Worm (Caenorhabditis elegans) whole organism, L1 larva: ENCODE results near the gene srg-2.

ENCODE experiments used
- C04F5.9 ChIP-seq: sonication (generic microtip); optimal IDR thresholded peaks from 2 replicates; lab custom pipeline; 2016; ENCODE audit warnings: missing genetic modification characterization, missing compliant biosample characterization
- C34B4.2 ChIP-seq: sonication (generic microtip); optimal IDR thresholded peaks from 2 replicates; lab custom pipeline; 2017; ENCODE audit warnings: mild to moderate bottlenecking, missing genetic modification characterization, missing compliant biosample characterization
- aly-2 ChIP-seq: fragments of 150-350 bp; optimal IDR thresholded peaks from 2 replicates; lab custom pipeline; 2014; ENCODE audit warnings: missing biosample characterization, missing genetic modification characterization
- blmp-1 ChIP-seq: fragments of 150-350 bp; optimal IDR thresholded peaks from 2 replicates; lab custom pipeline; 2014; ENCODE audit warnings: missing biosample characterization, missing genetic modification characterization
- ceh-63 ChIP-seq: fragments of 200-800 bp; sonication (Bioruptor generic); optimal IDR thresholded peaks from 2 replicates; lab custom pipeline; 2018; ENCODE audit warnings: mild to moderate bottlenecking, missing genetic modification characterization, missing compliant biosample characterization
- ceh-8 ChIP-seq: fragments of 200-800 bp; sonication (Bioruptor generic); optimal IDR thresholded peaks from 2 replicates; lab custom pipeline; 2018; ENCODE audit warnings: mild to moderate bottlenecking, missing genetic modification characterization, moderate library complexity, missing compliant biosample characterization
- ceh-90 ChIP-seq: sonication (generic microtip); optimal IDR thresholded peaks from 2 replicates; lab custom pipeline; 2016; ENCODE audit warnings: missing genetic modification characterization, missing compliant biosample characterization
- ces-1 ChIP-seq: fragments of 150-350 bp; optimal IDR thresholded peaks from 2 replicates; lab custom pipeline; 2014; ENCODE audit warnings: missing biosample characterization, missing genetic modification reagents, missing genetic modification characterization
- dpl-1 ChIP-seq, 3 experiments: fragments of 150-350 bp in 2 of 3; sonication (generic microtip) in 1 of 3; optimal IDR thresholded peaks; 2 replicates each; lab custom pipeline; 2014 to 2017; ENCODE audit warnings: missing biosample characterization in 3 of 3, missing genetic modification characterization in 3 of 3, missing genetic modification reagents in 3 of 3
- efl-3 ChIP-seq: fragments of 200-800 bp; sonication (Bioruptor generic); optimal IDR thresholded peaks from 2 replicates; lab custom pipeline; 2018; ENCODE audit warnings: mild to moderate bottlenecking, missing genetic modification characterization, missing compliant biosample characterization
- egl-13 ChIP-seq: sonication (generic microtip); optimal IDR thresholded peaks from 2 replicates; lab custom pipeline; 2016; ENCODE audit warnings: missing genotype, missing genetic modification reagents, missing genetic modification characterization, missing compliant biosample characterization
- egl-27 ChIP-seq, 2 experiments: fragments of 150-350 bp in 1 of 2; sonication (generic microtip); optimal IDR thresholded peaks; 3 replicates each; lab custom pipeline; 2017 to 2018; ENCODE audit warnings: missing biosample characterization in 2 of 2, missing genetic modification characterization in 2 of 2, missing genetic modification reagents in 2 of 2
- elt-2 ChIP-seq: sonication (generic microtip); optimal IDR thresholded peaks from 2 replicates; lab custom pipeline; 2016; ENCODE audit warnings: missing genetic modification characterization, mild to moderate bottlenecking, inconsistent platforms, missing compliant biosample characterization, missing genetic modification reagents
- elt-3 ChIP-seq, 6 experiments: fragments of 150-350 bp in 1 of 6; sonication (generic microtip); optimal IDR thresholded peaks; 2 replicates each; lab custom pipeline; 2017 to 2018; ENCODE audit warnings: missing biosample characterization in 6 of 6, missing genetic modification characterization in 6 of 6, inconsistent platforms in 1 of 6
- ets-5 ChIP-seq: fragments of 200-800 bp; sonication (Bioruptor generic); IDR thresholded peaks from 2 replicates; pipeline ENCODE4 v1.3.6; 2022; ENCODE audit warnings: missing genetic modification characterization, missing compliant biosample characterization
- fkh-10 ChIP-seq: sonication (generic microtip); optimal IDR thresholded peaks from 2 replicates; lab custom pipeline; 2017; ENCODE audit warnings: missing biosample characterization, missing genetic modification reagents, missing genetic modification characterization
- fkh-8 ChIP-seq: sonication (generic microtip); optimal IDR thresholded peaks from 2 replicates; lab custom pipeline; 2016; ENCODE audit warnings: mild to moderate bottlenecking, missing genetic modification characterization, missing compliant biosample characterization
- fos-1 ChIP-seq: fragments of 150-350 bp; optimal IDR thresholded peaks from 2 replicates; lab custom pipeline; 2014; ENCODE audit warnings: missing biosample characterization, missing genetic modification characterization
- grh-1 ChIP-seq: fragments of 200-800 bp; sonication (Bioruptor generic); IDR thresholded peaks from 2 replicates; pipeline ENCODE4 v1.3.6; 2022; ENCODE audit warnings: missing genetic modification reagents, missing genetic modification characterization, missing compliant biosample characterization
- hlh-17 ChIP-seq: fragments of 200-800 bp; sonication (Bioruptor generic); optimal IDR thresholded peaks from 2 replicates; lab custom pipeline; 2018; ENCODE audit warnings: missing genetic modification characterization, mild to moderate bottlenecking, missing compliant biosample characterization, moderate library complexity, borderline replicate concordance
- irx-1 ChIP-seq: sonication (generic microtip); optimal IDR thresholded peaks from 2 replicates; lab custom pipeline; 2016; ENCODE audit warnings: missing genetic modification characterization, missing compliant biosample characterization
- isw-1 ChIP-seq: fragments of 200-800 bp; sonication (Bioruptor generic); IDR thresholded peaks from 2 replicates; pipeline ENCODE4 v1.3.6; 2022; ENCODE audit warnings: missing genetic modification characterization, missing compliant biosample characterization
- jun-1 ChIP-seq: fragments of 150-350 bp; optimal IDR thresholded peaks from 2 replicates; lab custom pipeline; 2014; ENCODE audit warnings: missing biosample characterization, missing genetic modification reagents, missing genetic modification characterization
- lin-35 ChIP-seq, 2 experiments: fragments of 150-350 bp; optimal IDR thresholded peaks; 2 replicates each; lab custom pipeline; 2014; ENCODE audit warnings: missing biosample characterization in 2 of 2, missing genetic modification characterization in 2 of 2, missing genetic modification reagents in 2 of 2
- lin-39 ChIP-seq: fragments of 150-350 bp; optimal IDR thresholded peaks from 2 replicates; lab custom pipeline; 2014; ENCODE audit warnings: missing biosample characterization, missing genetic modification reagents, missing genetic modification characterization
- lsy-2 ChIP-seq, 2 experiments: fragments of 150-350 bp; optimal IDR thresholded peaks; 2 replicates each; lab custom pipeline; 2014; ENCODE audit warnings: missing biosample characterization in 2 of 2, missing genetic modification characterization in 2 of 2
- mef-2 ChIP-seq: fragments of 150-350 bp; optimal IDR thresholded peaks from 2 replicates; lab custom pipeline; 2014; ENCODE audit warnings: missing biosample characterization, missing genetic modification characterization
- nhr-11 ChIP-seq: fragments of 150-350 bp; optimal IDR thresholded peaks from 2 replicates; lab custom pipeline; 2014; ENCODE audit warnings: missing biosample characterization, missing genetic modification characterization
- nhr-12 ChIP-seq: sonication (generic microtip); optimal IDR thresholded peaks from 2 replicates; lab custom pipeline; 2017; ENCODE audit warnings: missing biosample characterization, missing genetic modification characterization
- nhr-20 ChIP-seq: sonication (generic microtip); optimal IDR thresholded peaks from 2 replicates; lab custom pipeline; 2016; ENCODE audit warnings: mild to moderate bottlenecking, missing genetic modification characterization, missing compliant biosample characterization
- nhr-237 ChIP-seq: fragments of 150-350 bp; optimal IDR thresholded peaks from 2 replicates; lab custom pipeline; 2014; ENCODE audit warnings: missing biosample characterization, missing genetic modification characterization
- nhr-47 ChIP-seq: sonication (generic microtip); optimal IDR thresholded peaks from 2 replicates; lab custom pipeline; 2016; ENCODE audit warnings: mild to moderate bottlenecking, missing genetic modification characterization, moderate library complexity, missing compliant biosample characterization
- nhr-76 ChIP-seq: sonication (generic microtip); optimal IDR thresholded peaks from 2 replicates; lab custom pipeline; 2017; ENCODE audit warnings: missing biosample characterization, missing genetic modification characterization
- nhr-77 ChIP-seq: fragments of 150-350 bp; optimal IDR thresholded peaks from 2 replicates; lab custom pipeline; 2014; ENCODE audit warnings: missing biosample characterization, missing genetic modification characterization
- nhr-85 ChIP-seq: sonication (generic microtip); peaks from one replicate; lab custom pipeline; 2016; ENCODE audit warnings: missing genetic modification characterization, inconsistent platforms, missing compliant biosample characterization
- nhr-90 ChIP-seq: sonication (generic microtip); optimal IDR thresholded peaks from 2 replicates; lab custom pipeline; 2016; ENCODE audit warnings: mild to moderate bottlenecking, missing genetic modification characterization, missing compliant biosample characterization; ENCODE audit not compliant: poor library complexity
- pag-3 ChIP-seq: sonication (generic microtip); optimal IDR thresholded peaks from 2 replicates; lab custom pipeline; 2017; ENCODE audit warnings: missing genetic modification characterization, mild to moderate bottlenecking, missing compliant biosample characterization, antibody characterized with exemption, borderline replicate concordance; ENCODE audit not compliant: insufficient read depth
- pax-3 ChIP-seq: fragments of 200-800 bp; sonication (Bioruptor generic); optimal IDR thresholded peaks from 2 replicates; lab custom pipeline; 2018; ENCODE audit warnings: mild to moderate bottlenecking, missing genetic modification characterization, moderate library complexity, missing compliant biosample characterization
- pqm-1 ChIP-seq: sonication (generic microtip); optimal IDR thresholded peaks from 3 replicates; lab custom pipeline; 2017; ENCODE audit warnings: missing biosample characterization, missing genetic modification characterization
- snpc-4 ChIP-seq: fragments of 150-350 bp; optimal IDR thresholded peaks from 2 replicates; lab custom pipeline; 2014; ENCODE audit warnings: missing biosample characterization, missing genetic modification characterization
- snu-23 ChIP-seq: sonication (generic microtip); optimal IDR thresholded peaks from 2 replicates; lab custom pipeline; 2016; ENCODE audit warnings: missing genetic modification characterization, missing compliant biosample characterization
- sox-4 ChIP-seq: sonication (generic microtip); optimal IDR thresholded peaks from 2 replicates; lab custom pipeline; 2016; ENCODE audit warnings: missing genetic modification characterization, missing compliant biosample characterization
- sptf-1 ChIP-seq: fragments of 150-350 bp; optimal IDR thresholded peaks from 2 replicates; lab custom pipeline; 2014; ENCODE audit warnings: missing biosample characterization, missing genetic modification characterization
- sup-37 ChIP-seq: fragments of 200-800 bp; sonication (Bioruptor generic); optimal IDR thresholded peaks from 2 replicates; lab custom pipeline; 2018; ENCODE audit warnings: mild to moderate bottlenecking, missing genetic modification characterization, missing compliant biosample characterization
- swsn-7 ChIP-seq: sonication (generic microtip); optimal IDR thresholded peaks from 2 replicates; lab custom pipeline; 2016; ENCODE audit warnings: missing genetic modification characterization, missing compliant biosample characterization
- unc-130 ChIP-seq: fragments of 150-350 bp; optimal IDR thresholded peaks from 2 replicates; lab custom pipeline; 2017; ENCODE audit warnings: missing biosample characterization, missing genetic modification characterization, inconsistent platforms
- unc-30 ChIP-seq: sonication (generic microtip); optimal IDR thresholded peaks from 2 replicates; lab custom pipeline; 2017; ENCODE audit warnings: missing biosample characterization, missing genetic modification characterization
- unc-86 ChIP-seq: sonication (generic microtip); optimal IDR thresholded peaks from 2 replicates; lab custom pipeline; 2016; ENCODE audit warnings: missing genetic modification characterization, missing compliant biosample characterization
- unc-98 ChIP-seq: fragments of 200-800 bp; sonication (Bioruptor generic); IDR thresholded peaks from 2 replicates; pipeline ENCODE4 v1.3.6; 2022; ENCODE audit warnings: missing genetic modification characterization, missing compliant biosample characterization
- vab-15 ChIP-seq: sonication (generic microtip); optimal IDR thresholded peaks from 2 replicates; lab custom pipeline; 2017; ENCODE audit warnings: missing genotype, mild to moderate bottlenecking, missing genetic modification characterization, missing compliant biosample characterization
- zag-1 ChIP-seq: fragments of 150-350 bp; optimal IDR thresholded peaks from 2 replicates; lab custom pipeline; 2014; ENCODE audit warnings: missing biosample characterization, missing genetic modification characterization
- zip-4 ChIP-seq: fragments of 200-800 bp; sonication (Bioruptor generic); optimal IDR thresholded peaks from 2 replicates; lab custom pipeline; 2018; ENCODE audit warnings: mild to moderate bottlenecking, missing genetic modification characterization, moderate library complexity, missing compliant biosample characterization
- ztf-4 ChIP-seq: fragments of 150-350 bp; optimal IDR thresholded peaks from 2 replicates; lab custom pipeline; 2014; ENCODE audit warnings: missing biosample characterization, missing genetic modification characterization

srg-2 gene

ce11 chrIII:6303114-6303647 is 43.2 kb upstream of the srg-2 start, which contains the start of gene F47D12.9:
TSS of gene F47D12.9 (minus strand) at chrIII:6303380.
- TF ChIP-seq lsy-2 (tag; optimal IDR thresholded peaks at IDR 0.05; lab: Kevin White, UChicago) (peak; percentile 77 to 92), pag-3 (tag; lab: Kevin White, UChicago) (peak; percentile 98), snpc-4 (no peak), unc-30 (tag; lab: Kevin White, UChicago) (no peak), egl-13 (tag; lab: Kevin White, UChicago) (no peak), nhr-12 (tag; lab: Kevin White, UChicago) (no peak), fkh-10 (GFP tag; lab: Kevin White, UChicago) (no peak), elt-3 (tag; optimal IDR thresholded peaks at IDR 0.05; lab: Kevin White, UChicago) (peak in 3 of 6 experiments; percentile 22 to 92 (median 88)), sox-4 (tag; lab: Kevin White, UChicago) (no peak), nhr-11 (tag; lab: Kevin White, UChicago) (peak; percentile 51), irx-1 (tag; lab: Kevin White, UChicago) (peak; percentile 66), nhr-237 (no peak), swsn-7 (tag; lab: Kevin White, UChicago) (peak; percentile 80), efl-3 (GFP tag; lab: Kevin White, UChicago) (no peak), nhr-85 (peak; percentile 92), jun-1 (tag; lab: Kevin White, UChicago) (peak; percentile 63), zip-4 (GFP tag; lab: Kevin White, UChicago) (no peak), C34B4.2 (tag; lab: Kevin White, UChicago) (no peak), ets-5 (no peak), lin-39 (peak; percentile 20), ceh-8 (GFP tag; lab: Kevin White, UChicago) (no peak), aly-2 (no peak), grh-1 (GFP tag; lab: Robert Waterston, UW) (peak; percentile 62), ztf-4 (tag; lab: Kevin White, UChicago) (peak; percentile 36), pqm-1 (tag; lab: Kevin White, UChicago) (no peak), egl-27 (tag; optimal IDR thresholded peaks at IDR 0.05; lab: Kevin White, UChicago) (peak in 1 of 2 experiments; percentile 43), lin-35 (GFP tag; optimal IDR thresholded peaks at IDR 0.05; lab: Kevin White, UChicago) (peak; percentile 78 to 84), hlh-17 (GFP tag; lab: Kevin White, UChicago) (no peak), unc-98 (GFP tag; lab: Robert Waterston, UW) (no peak), ces-1 (GFP tag; lab: Kevin White, UChicago) (no peak), nhr-77 (tag; lab: Kevin White, UChicago) (peak; percentile 65), snu-23 (GFP tag; lab: Kevin White, UChicago) (peak; percentile 94), sptf-1 (tag; lab: Kevin White, UChicago) (no peak), fkh-8 (tag; lab: Kevin White, UChicago) (peak; percentile 82), pax-3 (peak; percentile 45), elt-2 (tag; lab: Kevin White, UChicago) (peak; percentile 92), unc-86 (tag; lab: Kevin White, UChicago) (peak; percentile 75), vab-15 (peak; percentile 23), fos-1 (tag; lab: Kevin White, UChicago) (no peak), dpl-1 (GFP tag; optimal IDR thresholded peaks at IDR 0.05; lab: Kevin White, UChicago) (peak; percentile 75 to 81 (median 78)), sup-37 (GFP tag; lab: Kevin White, UChicago) (peak; percentile 15), mef-2 (peak; percentile 34), nhr-47 (peak; percentile 69), nhr-20 (tag; lab: Kevin White, UChicago) (peak; percentile 88), blmp-1 (tag; lab: Kevin White, UChicago) (peak; percentile 67), C04F5.9 (tag; lab: Kevin White, UChicago) (no peak), unc-130 (tag; lab: Kevin White, UChicago) (peak; percentile 89), nhr-90 (tag; lab: Kevin White, UChicago) (peak; percentile 76), nhr-76 (tag; lab: Kevin White, UChicago) (no peak), ceh-63 (GFP tag; lab: Kevin White, UChicago) (no peak), isw-1 (GFP tag; lab: Robert Waterston, UW) (peak; percentile 67), zag-1 (no peak), ceh-90 (no peak)
